Fruit fly (Drosophila melanogaster): ENCODE data around the gene CG14223.

Gene CG14223

DNA sequence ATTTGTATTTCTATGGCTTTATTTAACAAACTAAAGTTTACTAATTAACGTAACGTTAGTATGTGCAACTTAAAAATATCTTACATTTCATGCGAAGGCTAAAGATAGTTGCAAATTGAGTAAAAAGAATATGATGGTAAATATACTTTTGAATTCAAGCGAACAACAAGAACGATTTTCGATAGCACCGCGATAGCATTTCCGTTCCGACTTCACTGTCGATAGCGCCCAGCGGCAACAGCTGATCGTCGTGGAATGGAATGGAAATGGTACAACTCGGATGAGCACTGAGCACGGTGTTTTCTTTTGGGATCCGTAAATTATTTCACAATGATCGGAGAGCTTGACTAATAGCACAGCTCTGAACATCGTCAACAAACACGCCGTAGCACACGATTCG is 50.3 kb downstream of the CG14223 start (continued):
- no peak for TF ChIP-seq CG30403 (GFP tag; optimal IDR thresholded peaks at IDR 0.05)
- peak; percentile 44 for TF ChIP-seq MESR4 (GFP tag; optimal IDR thresholded peaks at IDR 0.05)
- peak; percentile 17 for TF ChIP-seq salm (tag; optimal IDR thresholded peaks at IDR 0.05)
- TF ChIP-seq Chrac-16 (GFP tag; optimal IDR thresholded peaks at IDR 0.05) = no peak
- TF ChIP-seq trh (GFP tag; optimal IDR thresholded peaks at IDR 0.05) = no peak
- no peak for TF ChIP-seq Lim3 (GFP tag; IDR thresholded peaks at IDR 0.05)
- TF ChIP-seq knrl (GFP tag; IDR thresholded peaks at IDR 0.05; ENCODE audit: partially characterized antibody) = no peak
- TF ChIP-seq CG13424 (tag; optimal IDR thresholded peaks at IDR 0.05) = peak; percentile 20
- no peak for TF ChIP-seq D (optimal IDR thresholded peaks at IDR 0.05)
- TF ChIP-seq D (GFP tag; optimal IDR thresholded peaks at IDR 0.05) = peak; percentile 18
- no peak for TF ChIP-seq cas (GFP tag; IDR thresholded peaks at IDR 0.05)
- TF ChIP-seq scrt (GFP tag; optimal IDR thresholded peaks at IDR 0.05) = peak; percentile 70
- TF ChIP-seq Hmx (GFP tag; optimal IDR thresholded peaks at IDR 0.05) = no peak
- no peak for TF ChIP-seq luna (GFP tag; optimal IDR thresholded peaks at IDR 0.05)
- no peak for TF ChIP-seq TFAM (GFP tag; optimal IDR thresholded peaks at IDR 0.05)
- TF ChIP-seq kah (GFP tag; optimal IDR thresholded peaks at IDR 0.05) = peak; percentile 41
- no peak for TF ChIP-seq cad (GFP tag; optimal IDR thresholded peaks at IDR 0.05)
- TF ChIP-seq dan (GFP tag; IDR thresholded peaks at IDR 0.05) = no peak
- TF ChIP-seq CG2120 (GFP tag; optimal IDR thresholded peaks at IDR 0.05) = no peak
- TF ChIP-seq HLHmδ (GFP tag; optimal IDR thresholded peaks at IDR 0.05) = peak; percentile 86
- TF ChIP-seq ham (GFP tag; IDR thresholded peaks at IDR 0.05) = no peak
- TF ChIP-seq CG10274 (GFP tag; optimal IDR thresholded peaks at IDR 0.05) = peak; percentile 1
- no peak for TF ChIP-seq Taf1 (GFP tag; IDR thresholded peaks at IDR 0.05)
- no peak for TF ChIP-seq dimm (GFP tag; IDR thresholded peaks at IDR 0.05)
- peak; percentile 37 for TF ChIP-seq CG3995 (GFP tag; optimal IDR thresholded peaks at IDR 0.05)
- TF ChIP-seq E2f2 (GFP tag; IDR thresholded peaks at IDR 0.05) = peak; percentile 83
- no peak for TF ChIP-seq yki (optimal IDR thresholded peaks at IDR 0.05)
- peak; percentile 44 for TF ChIP-seq CG17829 (tag; optimal IDR thresholded peaks at IDR 0.05)
- TF ChIP-seq Hr3 (GFP tag; optimal IDR thresholded peaks at IDR 0.05) = no peak
- TF ChIP-seq Vsx1 (GFP tag; optimal IDR thresholded peaks at IDR 0.05) = no peak
- TF ChIP-seq org-1 (GFP tag; optimal IDR thresholded peaks at IDR 0.05) = peak; percentile 29
- peak; percentile 30 for TF ChIP-seq gsb-n (tag; optimal IDR thresholded peaks at IDR 0.05)
- no peak for TF ChIP-seq grn (GFP tag; optimal IDR thresholded peaks at IDR 0.05)
- TF ChIP-seq Ravus (GFP tag; IDR thresholded peaks at IDR 0.05) = no peak
- no peak for TF ChIP-seq Six4 (GFP tag; optimal IDR thresholded peaks at IDR 0.05)
- peak; percentile 94 for TF ChIP-seq CG2116 (GFP tag; optimal IDR thresholded peaks at IDR 0.05)
- TF ChIP-seq unpg (GFP tag; optimal IDR thresholded peaks at IDR 0.05) = peak; percentile 60
- TF ChIP-seq Dip2 (GFP tag; IDR thresholded peaks at IDR 0.05) = no peak
- TF ChIP-seq CG13624 (GFP tag; optimal IDR thresholded peaks at IDR 0.05) = peak; percentile 35
- TF ChIP-seq CG11093 (GFP tag; IDR thresholded peaks at IDR 0.05) = no peak
- peak; percentile 53; the same call in 1 of the 4 replicates for TF ChIP-seq Dll (GFP tag; IDR thresholded peaks at IDR 0.05; ENCODE audit: partially characterized antibody)
- TF ChIP-seq Dbx (GFP tag; IDR thresholded peaks at IDR 0.05) = no peak
- peak; percentile 91 for TF ChIP-seq CG7987 (GFP tag; optimal IDR thresholded peaks at IDR 0.05)
- TF ChIP-seq Hr51 (GFP tag; optimal IDR thresholded peaks at IDR 0.05) = no peak
- TF ChIP-seq twi (tag; optimal IDR thresholded peaks at IDR 0.05) = no peak
- no peak for TF ChIP-seq hbn (GFP tag; IDR thresholded peaks at IDR 0.05; ENCODE audit: partially characterized antibody)
- no peak for TF ChIP-seq nerfin-2 (GFP tag; IDR thresholded peaks at IDR 0.05; ENCODE audit: partially characterized antibody)
- no peak for TF ChIP-seq lov (optimal IDR thresholded peaks at IDR 0.05)
- no peak; the same call in 2 of the 3 replicates for TF ChIP-seq lov (GFP tag; IDR thresholded peaks at IDR 0.05)
- no peak for TF ChIP-seq tx (GFP tag; optimal IDR thresholded peaks at IDR 0.05)
- peak; percentile 81 for TF ChIP-seq CG15514 (GFP tag; optimal IDR thresholded peaks at IDR 0.05)
- peak; percentile 15 for TF ChIP-seq CG12104 (GFP tag; optimal IDR thresholded peaks at IDR 0.05)
- TF ChIP-seq CG11085 (GFP tag; IDR thresholded peaks at IDR 0.05) = no peak

Data from whole organism, embryonic.